Worm (Caenorhabditis elegans) whole organism, young adult: ENCODE measurements around the gene Y11D7A.19.
"Not testable (repeated sequence)": the region's sequence is repeated elsewhere in the genome, so short reads cannot be mapped to it uniquely, and the experiment has no call there.

Source experiments
- B0035.1 ChIP-seq: sonication (generic microtip); optimal IDR thresholded peaks from 2 replicates; lab custom pipeline; 2016; ENCODE audit warnings: missing genetic modification characterization, mild to moderate bottlenecking, missing compliant biosample characterization, missing genotype, missing genetic modification reagents
- D2030.7 ChIP-seq: fragments of 200-800 bp; sonication (Bioruptor generic); IDR thresholded peaks from 2 replicates; pipeline ENCODE4 v1.3.6; 2022; ENCODE audit warnings: missing genetic modification reagents, missing genetic modification characterization, missing compliant biosample characterization
- F37B4.10 ChIP-seq: fragments of 200-800 bp; sonication (Bioruptor generic); IDR thresholded peaks from 2 replicates; pipeline ENCODE4 v1.3.6; 2022; ENCODE audit warnings: missing genetic modification characterization, missing compliant biosample characterization
- F39B2.1 ChIP-seq: fragments of 200-800 bp; sonication (Bioruptor generic); IDR thresholded peaks from 2 replicates; pipeline ENCODE4 v1.3.6; 2022; ENCODE audit warnings: missing genetic modification reagents, missing genetic modification characterization, missing compliant biosample characterization
- F52B5.7 ChIP-seq: sonication (generic microtip); optimal IDR thresholded peaks from 2 replicates; lab custom pipeline; 2016; ENCODE audit warnings: mild to moderate bottlenecking, missing genetic modification characterization, missing compliant biosample characterization
- K12H6.12 ChIP-seq: fragments of 200-800 bp; sonication (Bioruptor generic); optimal IDR thresholded peaks from 2 replicates; lab custom pipeline; 2018; ENCODE audit warnings: mild to moderate bottlenecking, missing genetic modification characterization, missing compliant biosample characterization
- Y53F4B.3 ChIP-seq: fragments of 200-800 bp; sonication (Bioruptor generic); IDR thresholded peaks from 2 replicates; pipeline ENCODE4 v1.3.6; 2022; ENCODE audit warnings: missing genetic modification reagents, missing genetic modification characterization, missing compliant biosample characterization
- Y56A3A.18 ChIP-seq: fragments of 200-800 bp; sonication (Bioruptor generic); IDR thresholded peaks from 2 replicates; pipeline ENCODE4 v1.3.6; 2022; ENCODE audit warnings: missing genetic modification reagents, missing genetic modification characterization, missing compliant biosample characterization
- Y67H2A.10 ChIP-seq: fragments of 200-800 bp; sonication (Bioruptor generic); conservative IDR thresholded peaks from 2 replicates; pipeline ENCODE4 v1.3.6; 2022; ENCODE audit warnings: missing genetic modification reagents, missing genetic modification characterization, missing compliant biosample characterization
- Y79H2A.3 ChIP-seq: fragments of 200-800 bp; sonication (Bioruptor generic); conservative IDR thresholded peaks from 2 replicates; pipeline ENCODE4 v1.3.6; 2022; ENCODE audit warnings: missing genetic modification reagents, missing genetic modification characterization, missing compliant biosample characterization
- akir-1 ChIP-seq: fragments of 200-800 bp; sonication (Bioruptor generic); optimal IDR thresholded peaks from 2 replicates; lab custom pipeline; 2018; ENCODE audit warnings: mild to moderate bottlenecking, missing genetic modification characterization, moderate library complexity, missing compliant biosample characterization
- aptf-2 ChIP-seq: fragments of 200-800 bp; sonication (Bioruptor generic); conservative IDR thresholded peaks from 2 replicates; pipeline ENCODE4 v1.3.6; 2022; ENCODE audit warnings: missing genetic modification reagents, missing genetic modification characterization, missing compliant biosample characterization
- attf-6 ChIP-seq: fragments of 200-800 bp; sonication (Bioruptor generic); IDR thresholded peaks from 2 replicates; pipeline ENCODE4 v1.3.6; 2022; ENCODE audit warnings: missing genetic modification reagents, missing genetic modification characterization, missing compliant biosample characterization
- ccch-3 ChIP-seq: fragments of 200-800 bp; sonication (Bioruptor generic); optimal IDR thresholded peaks from 2 replicates; lab custom pipeline; 2018; ENCODE audit warnings: mild to moderate bottlenecking, missing genetic modification characterization, missing compliant biosample characterization
- ceh-91 ChIP-seq: fragments of 200-800 bp; sonication (Bioruptor generic); IDR thresholded peaks from 2 replicates; pipeline ENCODE4 v1.3.6; 2022; ENCODE audit warnings: missing genetic modification reagents, missing genetic modification characterization, missing compliant biosample characterization
- die-1 ChIP-seq: sonication (generic microtip); optimal IDR thresholded peaks from 2 replicates; lab custom pipeline; 2016; ENCODE audit warnings: missing genotype, mild to moderate bottlenecking, missing genetic modification characterization, missing compliant biosample characterization
- dox-1 ChIP-seq: fragments of 200-800 bp; sonication (Bioruptor generic); IDR thresholded peaks from 2 replicates; pipeline ENCODE4 v1.3.6; 2022; ENCODE audit warnings: missing genetic modification reagents, missing genetic modification characterization, missing compliant biosample characterization
- dpff-1 ChIP-seq: sonication (generic microtip); optimal IDR thresholded peaks from 2 replicates; lab custom pipeline; 2017; ENCODE audit warnings: mild to moderate bottlenecking, missing genetic modification characterization, missing compliant biosample characterization
- efl-1 ChIP-seq: fragments of 150-350 bp; optimal IDR thresholded peaks from 2 replicates; lab custom pipeline; 2014; ENCODE audit warnings: missing biosample characterization, missing genetic modification reagents, missing genetic modification characterization
- ekl-4 ChIP-seq: fragments of 200-800 bp; sonication (Bioruptor generic); IDR thresholded peaks from 2 replicates; pipeline ENCODE4 v1.3.6; 2022; ENCODE audit warnings: missing genetic modification reagents, missing genetic modification characterization, missing compliant biosample characterization
- him-1 ChIP-seq: sonication (generic microtip); optimal IDR thresholded peaks from 2 replicates; lab custom pipeline; 2016; ENCODE audit warnings: missing genotype, missing genetic modification reagents, missing genetic modification characterization, missing compliant biosample characterization
- hmg-1.2 ChIP-seq: fragments of 200-800 bp; sonication (Bioruptor generic); IDR thresholded peaks from 2 replicates; pipeline ENCODE4 v1.3.6; 2022; ENCODE audit warnings: missing genetic modification reagents, missing genetic modification characterization, missing compliant biosample characterization
- let-526 ChIP-seq: fragments of 200-800 bp; sonication (Bioruptor generic); IDR thresholded peaks from 2 replicates; pipeline ENCODE4 v1.3.6; 2022; ENCODE audit warnings: missing genetic modification reagents, missing genetic modification characterization, missing compliant biosample characterization
- lin-26 ChIP-seq: fragments of 200-800 bp; sonication (Bioruptor generic); IDR thresholded peaks from 2 replicates; pipeline ENCODE4 v1.3.6; 2022; ENCODE audit warnings: missing genetic modification reagents, missing genetic modification characterization, missing compliant biosample characterization
- lsl-1 ChIP-seq: fragments of 200-800 bp; sonication (Bioruptor generic); optimal IDR thresholded peaks from 2 replicates; lab custom pipeline; 2018; ENCODE audit warnings: mild to moderate bottlenecking, missing genetic modification characterization, moderate library complexity, missing compliant biosample characterization
- lsy-27 ChIP-seq: sonication (generic microtip); optimal IDR thresholded peaks from 2 replicates; lab custom pipeline; 2017; ENCODE audit warnings: missing genetic modification characterization, mild to moderate bottlenecking, missing compliant biosample characterization, antibody characterized with exemption, missing genotype, borderline replicate concordance; ENCODE audit not compliant: insufficient read depth
- madf-6 ChIP-seq: fragments of 200-800 bp; sonication (Bioruptor generic); IDR thresholded peaks from 2 replicates; pipeline ENCODE4 v1.3.6; 2022; ENCODE audit warnings: missing genetic modification reagents, missing genetic modification characterization, missing compliant biosample characterization
- nfya-2 ChIP-seq: fragments of 200-800 bp; sonication (Bioruptor generic); IDR thresholded peaks from 2 replicates; pipeline ENCODE4 v1.3.6; 2022; ENCODE audit warnings: missing genetic modification reagents, missing genetic modification characterization, missing compliant biosample characterization
- nfyb-1 ChIP-seq: fragments of 200-800 bp; sonication (Bioruptor generic); IDR thresholded peaks from 2 replicates; pipeline ENCODE4 v1.3.6; 2022; ENCODE audit warnings: missing genetic modification reagents, missing genetic modification characterization, missing compliant biosample characterization
- nhr-90 ChIP-seq: sonication (generic microtip); optimal IDR thresholded peaks from 2 replicates; lab custom pipeline; 2016; ENCODE audit warnings: missing genotype, mild to moderate bottlenecking, missing genetic modification characterization, missing compliant biosample characterization
- pbrm-1 ChIP-seq: fragments of 200-800 bp; sonication (Bioruptor generic); IDR thresholded peaks from 2 replicates; pipeline ENCODE4 v1.3.6; 2022; ENCODE audit warnings: missing genetic modification reagents, missing genetic modification characterization, missing compliant biosample characterization
- pha-4 ChIP-seq: fragments of 150-350 bp; sonication (generic microtip); optimal IDR thresholded peaks from 2 replicates; lab custom pipeline; 2014; ENCODE audit warnings: missing biosample characterization, missing genetic modification reagents, missing genetic modification characterization
- rec-8 ChIP-seq, 2 experiments: sonication (generic microtip); optimal IDR thresholded peaks; 2 replicates each; lab custom pipeline; 2016; ENCODE audit warnings: mild to moderate bottlenecking in 2 of 2, missing genetic modification characterization in 2 of 2, missing genetic modification reagents in 2 of 2, missing genotype in 2 of 2, missing biosample characterization in 1 of 2, missing compliant biosample characterization in 1 of 2, moderate library complexity in 1 of 2
- repo-1 ChIP-seq: sonication (generic microtip); optimal IDR thresholded peaks from 2 replicates; lab custom pipeline; 2017; ENCODE audit warnings: mild to moderate bottlenecking, missing genetic modification characterization, missing compliant biosample characterization
- snpc-1.3 ChIP-seq: sonication (generic microtip); optimal IDR thresholded peaks from 2 replicates; lab custom pipeline; 2017; ENCODE audit warnings: missing genetic modification characterization, mild to moderate bottlenecking, missing compliant biosample characterization, antibody characterized with exemption, moderate library complexity, missing genotype, missing genetic modification reagents; ENCODE audit not compliant: insufficient read depth
- somi-1 ChIP-seq: fragments of 200-800 bp; sonication (Bioruptor generic); optimal IDR thresholded peaks from 2 replicates; lab custom pipeline; 2018; ENCODE audit warnings: mild to moderate bottlenecking, missing genetic modification characterization, missing compliant biosample characterization
- tbx-9 ChIP-seq: sonication (generic microtip); optimal IDR thresholded peaks from 2 replicates; lab custom pipeline; 2016; ENCODE audit warnings: borderline replicate concordance, missing genetic modification characterization, inconsistent platforms, missing compliant biosample characterization
- tlf-1 ChIP-seq: fragments of 200-800 bp; sonication (Bioruptor generic); optimal IDR thresholded peaks from 2 replicates; lab custom pipeline; 2018; ENCODE audit warnings: mild to moderate bottlenecking, missing genetic modification characterization, missing compliant biosample characterization
- xnd-1 ChIP-seq: sonication (generic microtip); optimal IDR thresholded peaks from 2 replicates; lab custom pipeline; 2016; ENCODE audit warnings: missing genotype, missing genetic modification reagents, missing genetic modification characterization, missing compliant biosample characterization
- ztf-18 ChIP-seq: sonication (generic microtip); optimal IDR thresholded peaks from 2 replicates; lab custom pipeline; 2016; ENCODE audit warnings: missing genotype, mild to moderate bottlenecking, missing genetic modification characterization, missing compliant biosample characterization
- ztf-28 ChIP-seq: fragments of 200-800 bp; sonication (Bioruptor generic); IDR thresholded peaks from 2 replicates; pipeline ENCODE4 v1.3.6; 2022; ENCODE audit warnings: missing genetic modification reagents, missing genetic modification characterization, missing compliant biosample characterization
- ztf-6 ChIP-seq: fragments of 200-800 bp; sonication (Bioruptor generic); IDR thresholded peaks from 2 replicates; pipeline ENCODE4 v1.3.6; 2022; ENCODE audit warnings: missing genetic modification reagents, missing genetic modification characterization, missing compliant biosample characterization

The Y11D7A.19 gene

DNA sequence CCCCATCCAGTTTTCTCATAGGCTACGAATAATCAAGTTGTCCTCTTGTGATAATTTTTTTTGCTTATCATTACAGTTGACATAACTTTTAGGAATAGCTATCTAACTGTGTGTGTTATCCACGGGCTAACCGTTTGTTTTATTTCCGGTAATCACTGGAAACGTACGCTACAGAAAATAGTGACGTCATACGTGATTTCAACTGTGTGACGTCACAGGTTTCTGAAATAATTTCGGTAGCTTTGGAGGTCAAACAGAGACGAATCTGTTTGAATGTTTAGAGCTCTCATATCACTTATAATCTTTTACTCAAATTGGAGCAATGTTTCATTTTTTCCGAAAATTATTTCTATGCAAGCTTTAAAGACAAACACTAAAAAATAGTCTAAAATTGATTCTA, 9.5 kb downstream of the Y11D7A.19 start:
- no peak for TF ChIP-seq ztf-28 (GFP tag; lab: Robert Waterston, UW)
- TF ChIP-seq lsy-27 = no peak
- TF ChIP-seq him-1 (tag; lab: Kevin White, UChicago) = no peak
- TF ChIP-seq ceh-91 = no peak
- no peak for TF ChIP-seq Y67H2A.10 (GFP tag; lab: Robert Waterston, UW)
- no peak for TF ChIP-seq K12H6.12 (tag; lab: Kevin White, UChicago)
- TF ChIP-seq tbx-9 (tag; lab: Kevin White, UChicago) = no peak
- TF ChIP-seq dpff-1 (tag; lab: Kevin White, UChicago) = no peak
- TF ChIP-seq ztf-18 = no peak
- TF ChIP-seq lin-26 (GFP tag; lab: Robert Waterston, UW) = no peak
- TF ChIP-seq, all 124 proteins: peak for 0

DNA sequence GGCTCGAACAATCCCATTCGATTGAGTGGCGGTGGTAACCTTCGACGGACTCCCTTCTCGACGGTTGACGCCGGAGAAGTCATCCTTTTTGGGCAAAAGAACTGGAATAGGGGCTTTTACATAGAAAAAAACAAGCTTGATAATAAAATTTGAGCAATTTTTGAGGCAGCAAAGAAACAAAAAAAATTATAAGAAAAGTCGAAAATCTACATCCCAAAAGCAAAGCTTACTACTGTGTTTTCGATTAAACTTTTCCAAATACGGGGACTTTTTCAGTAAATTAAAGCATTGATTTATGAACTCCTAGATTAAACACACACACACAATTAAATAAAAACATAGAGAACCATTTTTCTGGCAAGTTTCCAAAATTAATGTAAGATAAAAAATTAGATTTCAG, 10.3 kb downstream of the Y11D7A.19 start, which contains the start of gene Y11D7A.9:
Gene Y11D7A.9, minus strand, starts transcription at position 101 of the 400 bp plus-strand sequence.
- TF ChIP-seq D2030.7 (GFP tag; lab: Robert Waterston, UW) (no peak), pha-4 (no peak)

DNA sequence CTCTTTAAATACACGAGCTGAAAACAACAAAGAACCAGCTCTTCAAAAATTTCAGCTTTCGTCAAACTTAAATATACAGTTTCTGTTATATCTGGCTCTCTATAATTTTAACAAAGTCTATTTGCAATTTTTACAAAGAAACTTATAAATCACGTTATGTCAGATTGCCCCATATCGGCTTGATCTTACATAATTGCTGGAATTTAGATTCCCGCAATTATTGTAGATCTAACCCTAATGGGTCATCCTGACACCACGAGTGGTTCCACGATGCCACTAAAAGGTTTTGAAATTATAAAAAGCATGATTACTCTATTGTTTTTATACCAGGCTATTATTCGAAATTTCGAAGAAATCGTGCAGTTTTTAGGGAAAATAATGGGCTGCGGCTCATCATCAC, 15.3 kb downstream of the Y11D7A.19 start, which contains the start of gene Y11D7A.8:
Gene Y11D7A.8, plus strand, starts transcription at position 301 of the 400 bp plus-strand sequence.
- TF ChIP-seq B0035.1 (tag; lab: Kevin White, UChicago) (no peak), nfyb-1 (GFP tag; lab: Robert Waterston, UW) (no peak), tlf-1 (GFP tag; lab: Kevin White, UChicago) (no peak), pha-4 (no peak), somi-1 (GFP tag; lab: Kevin White, UChicago) (no peak), lsl-1 (GFP tag; lab: Kevin White, UChicago) (no peak), F39B2.1 (GFP tag; lab: Robert Waterston, UW) (no peak), lin-26 (GFP tag; lab: Robert Waterston, UW) (no peak), nhr-90 (tag; lab: Kevin White, UChicago) (no peak), ccch-3 (GFP tag; lab: Kevin White, UChicago) (no peak), die-1 (tag; lab: Kevin White, UChicago) (no peak), Y56A3A.18 (GFP tag; lab: Robert Waterston, UW) (no peak), xnd-1 (tag; lab: Kevin White, UChicago) (no peak), pbrm-1 (GFP tag; lab: Robert Waterston, UW) (no peak), let-526 (GFP tag; lab: Robert Waterston, UW) (no peak), dox-1 (GFP tag; lab: Robert Waterston, UW) (no peak), ekl-4 (GFP tag; lab: Robert Waterston, UW) (no peak)
- TF ChIP-seq, all 124 proteins: peak for 0

DNA sequence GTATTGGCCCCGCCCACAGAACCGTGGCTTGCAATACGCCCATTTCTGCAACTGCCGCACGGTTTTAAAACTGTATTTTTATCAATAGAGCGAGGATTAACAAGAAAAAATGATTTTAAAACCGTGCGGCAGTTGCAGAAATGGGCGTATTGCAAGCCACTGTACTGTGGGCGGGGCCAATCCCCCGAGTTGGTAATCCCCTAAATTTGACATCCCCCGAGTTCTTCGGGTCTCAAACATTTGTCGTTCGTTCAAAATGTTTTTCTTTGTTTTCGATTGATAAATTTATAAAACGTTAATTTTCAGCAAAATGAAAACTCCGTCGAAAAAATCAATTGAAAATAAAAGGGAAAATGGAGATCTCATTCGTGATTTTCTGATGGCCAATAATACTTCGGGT, 17.1 kb downstream of the Y11D7A.19 start, which contains the start of gene Y11D7A.7:
Gene Y11D7A.7, plus strand, starts transcription at position 301 of the 400 bp plus-strand sequence.
- TF ChIP-seq madf-6, hmg-1.2, ztf-6 (GFP tag; lab: Robert Waterston, UW): not testable (repeated sequence)

- TF ChIP-seq Y53F4B.3 (GFP tag; lab: Robert Waterston, UW) = no peak
- TF ChIP-seq F37B4.10 (GFP tag; lab: Robert Waterston, UW) = no peak
- TF ChIP-seq rec-8 (tag; optimal IDR thresholded peaks at IDR 0.05; lab: Kevin White, UChicago) = no peak
- TF ChIP-seq nfya-2 = no peak
- no peak for TF ChIP-seq Y67H2A.10 (GFP tag; lab: Robert Waterston, UW)
- no peak for TF ChIP-seq F52B5.7 (tag; lab: Kevin White, UChicago)
- no peak for TF ChIP-seq aptf-2 (GFP tag; lab: Robert Waterston, UW)
- no peak for TF ChIP-seq akir-1 (GFP tag; lab: Kevin White, UChicago)
- no peak for TF ChIP-seq pbrm-1 (GFP tag; lab: Robert Waterston, UW)
- no peak for TF ChIP-seq ekl-4 (GFP tag; lab: Robert Waterston, UW)
- no peak for TF ChIP-seq attf-6 (GFP tag; lab: Robert Waterston, UW)
- TF ChIP-seq Y79H2A.3 (GFP tag; lab: Robert Waterston, UW) = no peak
- no peak for TF ChIP-seq K12H6.12 (tag; lab: Kevin White, UChicago)
- no peak for TF ChIP-seq repo-1 (tag; lab: Kevin White, UChicago)
- no peak for TF ChIP-seq efl-1 (GFP tag; lab: Kevin White, UChicago)
- no peak for TF ChIP-seq snpc-1.3 (tag; lab: Kevin White, UChicago)
- TF ChIP-seq, all 124 proteins: peak for 0
Measured at ce11 chrIV:9245423-9245822, 20.9 kb downstream of the Y11D7A.19 start, which contains the start of gene Y11D7A.5. Y11D7A.5 (minus strand) TSS chrIV:9245523.
